Worm (Caenorhabditis elegans) whole organism, late embryonic: ENCODE data around the gene ZK488.5.

Experiments
- C38D4.7 ChIP-seq: fragments of 200-800 bp; sonication (Bioruptor generic); optimal IDR thresholded peaks from 2 replicates; lab custom pipeline; 2018; ENCODE audit warnings: mild to moderate bottlenecking, missing genetic modification characterization, moderate library complexity, missing compliant biosample characterization
- F13H6.1 ChIP-seq: sonication (generic microtip); optimal IDR thresholded peaks from 2 replicates; lab custom pipeline; 2016; ENCODE audit warnings: missing genetic modification characterization, missing compliant biosample characterization
- K02D7.2 ChIP-seq: sonication (generic microtip); optimal IDR thresholded peaks from 2 replicates; lab custom pipeline; 2017; ENCODE audit warnings: mild to moderate bottlenecking, missing genetic modification characterization, missing compliant biosample characterization
- K09A11.1 ChIP-seq: sonication (generic microtip); optimal IDR thresholded peaks from 2 replicates; lab custom pipeline; 2017; ENCODE audit warnings: antibody characterized with exemption, mild to moderate bottlenecking, missing genetic modification characterization, missing compliant biosample characterization; ENCODE audit not compliant: insufficient read depth
- ahr-1 ChIP-seq: sonication (generic microtip); optimal IDR thresholded peaks from 2 replicates; lab custom pipeline; 2016; ENCODE audit warnings: missing genetic modification characterization, missing compliant biosample characterization
- ama-1 ChIP-seq: fragments of 150-350 bp; optimal IDR thresholded peaks from 2 replicates; lab custom pipeline; 2014
- ceh-14 ChIP-seq: sonication (generic microtip); optimal IDR thresholded peaks from 2 replicates; lab custom pipeline; 2016; ENCODE audit warnings: missing genotype, missing genetic modification characterization, missing compliant biosample characterization
- ceh-19 ChIP-seq: fragments of 200-800 bp; sonication (Bioruptor generic); optimal IDR thresholded peaks from 2 replicates; lab custom pipeline; 2018; ENCODE audit warnings: mild to moderate bottlenecking, missing genetic modification characterization, missing compliant biosample characterization
- ceh-2 ChIP-seq: sonication (generic microtip); optimal IDR thresholded peaks from 2 replicates; lab custom pipeline; 2016; ENCODE audit warnings: missing genotype, missing genetic modification characterization, missing compliant biosample characterization
- ceh-22 ChIP-seq: sonication (generic microtip); optimal IDR thresholded peaks from 2 replicates; lab custom pipeline; 2017; ENCODE audit warnings: missing biosample characterization, missing genetic modification characterization
- ceh-24 ChIP-seq: sonication (generic microtip); optimal IDR thresholded peaks from 2 replicates; lab custom pipeline; 2016; ENCODE audit warnings: mild to moderate bottlenecking, missing genetic modification characterization, missing compliant biosample characterization
- ceh-30 ChIP-seq: fragments of 150-350 bp; optimal IDR thresholded peaks from 2 replicates; lab custom pipeline; 2014; ENCODE audit warnings: missing biosample characterization, missing genetic modification characterization
- ceh-31 ChIP-seq: sonication (generic microtip); optimal IDR thresholded peaks from 2 replicates; lab custom pipeline; 2016; ENCODE audit warnings: missing genetic modification characterization, missing compliant biosample characterization
- ceh-34 ChIP-seq: sonication (generic microtip); optimal IDR thresholded peaks from 2 replicates; lab custom pipeline; 2016; ENCODE audit warnings: mild to moderate bottlenecking, missing genetic modification characterization, missing compliant biosample characterization
- ceh-45 ChIP-seq: fragments of 200-800 bp; sonication (Bioruptor generic); IDR thresholded peaks from 2 replicates; pipeline ENCODE4 v1.3.6; 2022; ENCODE audit warnings: missing genetic modification reagents, missing genetic modification characterization, missing compliant biosample characterization
- ceh-48 ChIP-seq: sonication (generic microtip); optimal IDR thresholded peaks from 2 replicates; lab custom pipeline; 2016; ENCODE audit warnings: missing genetic modification characterization, inconsistent platforms, missing compliant biosample characterization
- ceh-6 ChIP-seq: fragments of 200-800 bp; sonication (Bioruptor generic); optimal IDR thresholded peaks from 2 replicates; lab custom pipeline; 2018; ENCODE audit warnings: mild to moderate bottlenecking, missing genetic modification characterization, missing compliant biosample characterization
- ceh-9 ChIP-seq: sonication (generic microtip); optimal IDR thresholded peaks from 2 replicates; lab custom pipeline; 2016; ENCODE audit warnings: mild to moderate bottlenecking, missing genetic modification characterization, inconsistent platforms, missing compliant biosample characterization
- che-1 ChIP-seq: sonication (generic microtip); optimal IDR thresholded peaks from 2 replicates; lab custom pipeline; 2016; ENCODE audit warnings: mild to moderate bottlenecking, missing genetic modification characterization, missing compliant biosample characterization
- dve-1 ChIP-seq: sonication (generic microtip); optimal IDR thresholded peaks from 2 replicates; lab custom pipeline; 2017; ENCODE audit warnings: antibody characterized with exemption, mild to moderate bottlenecking, missing genetic modification characterization, missing compliant biosample characterization
- elt-4 ChIP-seq: sonication (generic microtip); optimal IDR thresholded peaks from 2 replicates; lab custom pipeline; 2016; ENCODE audit warnings: missing genetic modification characterization, missing compliant biosample characterization
- ets-4 ChIP-seq: sonication (generic microtip); optimal IDR thresholded peaks from 2 replicates; lab custom pipeline; 2016; ENCODE audit warnings: missing genetic modification characterization, missing compliant biosample characterization
- eyg-1 ChIP-seq: sonication (generic microtip); optimal IDR thresholded peaks from 2 replicates; lab custom pipeline; 2016; ENCODE audit warnings: missing genotype, missing genetic modification characterization, missing compliant biosample characterization
- fax-1 ChIP-seq: sonication (generic microtip); optimal IDR thresholded peaks from 2 replicates; lab custom pipeline; 2016; ENCODE audit warnings: missing genotype, missing genetic modification characterization, missing compliant biosample characterization
- fkh-10 ChIP-seq: fragments of 150-350 bp; optimal IDR thresholded peaks from 2 replicates; lab custom pipeline; 2014; ENCODE audit warnings: missing biosample characterization, missing genetic modification reagents, missing genetic modification characterization
- fkh-6 ChIP-seq: sonication (generic microtip); optimal IDR thresholded peaks from 2 replicates; lab custom pipeline; 2016; ENCODE audit warnings: missing genetic modification characterization, missing compliant biosample characterization
- hlh-30 ChIP-seq: sonication (generic microtip); optimal IDR thresholded peaks from 2 replicates; lab custom pipeline; 2017; ENCODE audit warnings: antibody characterized with exemption, missing genetic modification characterization, missing compliant biosample characterization; ENCODE audit not compliant: insufficient read depth
- hlh-6 ChIP-seq: sonication (generic microtip); optimal IDR thresholded peaks from 2 replicates; lab custom pipeline; 2016; ENCODE audit warnings: missing genotype, missing genetic modification characterization, missing compliant biosample characterization
- lim-6 ChIP-seq: sonication (generic microtip); optimal IDR thresholded peaks from 2 replicates; lab custom pipeline; 2016; ENCODE audit warnings: missing genetic modification characterization, missing compliant biosample characterization
- lin-11 ChIP-seq: fragments of 200-800 bp; sonication (Bioruptor generic); optimal IDR thresholded peaks from 2 replicates; lab custom pipeline; 2018; ENCODE audit warnings: mild to moderate bottlenecking, missing genetic modification characterization, missing compliant biosample characterization
- mec-3 ChIP-seq: sonication (generic microtip); optimal IDR thresholded peaks from 2 replicates; lab custom pipeline; 2016; ENCODE audit warnings: borderline replicate concordance, missing genetic modification characterization, missing compliant biosample characterization
- nfya-1 ChIP-seq: sonication (generic microtip); optimal IDR thresholded peaks from 2 replicates; lab custom pipeline; 2017; ENCODE audit warnings: missing genetic modification characterization, mild to moderate bottlenecking, missing compliant biosample characterization, antibody characterized with exemption, moderate library complexity
- odd-2 ChIP-seq: sonication (generic microtip); optimal IDR thresholded peaks from 2 replicates; lab custom pipeline; 2017; ENCODE audit warnings: antibody characterized with exemption, mild to moderate bottlenecking, missing genetic modification characterization, missing compliant biosample characterization
- pha-2 ChIP-seq: sonication (generic microtip); optimal IDR thresholded peaks from 2 replicates; lab custom pipeline; 2017; ENCODE audit warnings: mild to moderate bottlenecking, missing genetic modification characterization, missing compliant biosample characterization
- pros-1 ChIP-seq: fragments of 150-350 bp; optimal IDR thresholded peaks from 2 replicates; lab custom pipeline; 2014; ENCODE audit warnings: missing biosample characterization, missing genetic modification reagents, missing genetic modification characterization
- ref-2 ChIP-seq: sonication (generic microtip); optimal IDR thresholded peaks from 2 replicates; lab custom pipeline; 2016; ENCODE audit warnings: missing genetic modification characterization, missing compliant biosample characterization
- rnt-1 ChIP-seq: sonication (generic microtip); optimal IDR thresholded peaks from 2 replicates; lab custom pipeline; 2016; ENCODE audit warnings: missing genetic modification characterization, missing compliant biosample characterization
- sdc-2 ChIP-seq: sonication (generic microtip); optimal IDR thresholded peaks from 2 replicates; lab custom pipeline; 2016; ENCODE audit warnings: missing genotype, missing genetic modification characterization, missing compliant biosample characterization
- sox-2 ChIP-seq: fragments of 200-800 bp; sonication (Bioruptor generic); IDR thresholded peaks from 2 replicates; pipeline ENCODE4 v1.3.6; 2022; ENCODE audit warnings: missing genetic modification reagents, missing genetic modification characterization, missing compliant biosample characterization
- syd-9 ChIP-seq: sonication (generic microtip); optimal IDR thresholded peaks from 2 replicates; lab custom pipeline; 2016; ENCODE audit warnings: mild to moderate bottlenecking, missing genetic modification characterization, moderate library complexity, missing compliant biosample characterization
- tbx-2 ChIP-seq: sonication (generic microtip); optimal IDR thresholded peaks from 2 replicates; lab custom pipeline; 2016; ENCODE audit warnings: missing genetic modification characterization, missing compliant biosample characterization
- unc-3 ChIP-seq, 2 experiments: fragments of 200-800 bp in 1 of 2; sonication (Bioruptor generic) in 1 of 2; sonication (generic microtip) in 1 of 2; conservative IDR thresholded peaks in 1 of 2; optimal IDR thresholded peaks in 1 of 2; 2 replicates each; pipeline versions ENCODE4 v1.3.6 to Lab custom; 2016 to 2022; ENCODE audit warnings: missing compliant biosample characterization in 2 of 2, missing genetic modification characterization in 2 of 2, missing genetic modification reagents in 1 of 2
- unc-42 ChIP-seq: sonication (generic microtip); optimal IDR thresholded peaks from 2 replicates; lab custom pipeline; 2016; ENCODE audit warnings: missing genotype, missing genetic modification characterization, missing compliant biosample characterization
- zip-5 ChIP-seq: sonication (generic microtip); optimal IDR thresholded peaks from 2 replicates; lab custom pipeline; 2016; ENCODE audit warnings: missing genetic modification characterization, missing compliant biosample characterization
- ztf-16 ChIP-seq: sonication (generic microtip); optimal IDR thresholded peaks from 2 replicates; lab custom pipeline; 2017; ENCODE audit warnings: missing genetic modification characterization, missing compliant biosample characterization

ZK488.5 gene

ce11 chrV:622902-623301, 29.8 kb downstream of the ZK488.5 start, which contains the start of gene F48G7.5:
Gene F48G7.5 (minus strand): TSS chrV:622935.
- TF ChIP-seq elt-4 (tag; lab: Kevin White, UChicago) (no peak), sox-2 (GFP tag; lab: Robert Waterston, UW) (no peak), lim-6 (tag; lab: Kevin White, UChicago) (no peak), unc-3 (GFP tag; conservative IDR thresholded peaks at IDR 0.05; lab: Robert Waterston, UW) (no peak), unc-3 (tag; optimal IDR thresholded peaks at IDR 0.05; lab: Kevin White, UChicago) (no peak), unc-42 (no peak), nfya-1 (tag; lab: Kevin White, UChicago) (no peak), odd-2 (tag; lab: Kevin White, UChicago) (no peak)
- TF ChIP-seq, all 69 proteins: peak for 0

- TF ChIP-seq K02D7.2 (tag; lab: Kevin White, UChicago), result no peak
- no peak for TF ChIP-seq pros-1 (tag; lab: Kevin White, UChicago)
- no peak for TF ChIP-seq eyg-1 (tag; lab: Kevin White, UChicago)
- no peak for TF ChIP-seq ceh-45 (GFP tag; lab: Robert Waterston, UW)
- no peak for TF ChIP-seq rnt-1 (tag; lab: Kevin White, UChicago)
- TF ChIP-seq ama-1 (lab: Kevin White, UChicago), result no peak
- TF ChIP-seq fax-1 (tag; lab: Kevin White, UChicago), result no peak
- TF ChIP-seq nfya-1 (tag; lab: Kevin White, UChicago), result no peak
- TF ChIP-seq ceh-22 (tag; lab: Kevin White, UChicago), result no peak
- TF ChIP-seq lin-11, result no peak
- TF ChIP-seq che-1 (tag; lab: Kevin White, UChicago), result no peak
- TF ChIP-seq tbx-2 (tag; lab: Kevin White, UChicago), result no peak
- TF ChIP-seq, all 69 proteins: peak for 0
Observed at ce11 chrV:624922-625321, 31.9 kb downstream of the ZK488.5 start, which contains the start of gene srt-17. Gene srt-17 (minus strand): TSS chrV:625022.

- TF ChIP-seq unc-3 (GFP tag; conservative IDR thresholded peaks at IDR 0.05; lab: Robert Waterston, UW), result no peak
- TF ChIP-seq unc-3 (tag; optimal IDR thresholded peaks at IDR 0.05; lab: Kevin White, UChicago), result no peak
- no peak for TF ChIP-seq ceh-48 (tag; lab: Kevin White, UChicago)
- no peak for TF ChIP-seq pros-1 (tag; lab: Kevin White, UChicago)
- no peak for TF ChIP-seq syd-9 (tag; lab: Kevin White, UChicago)
- no peak for TF ChIP-seq dve-1
- TF ChIP-seq hlh-6 (tag; lab: Kevin White, UChicago), result no peak
- no peak for TF ChIP-seq ceh-34 (tag; lab: Kevin White, UChicago)
- no peak for TF ChIP-seq ceh-30 (tag; lab: Kevin White, UChicago)
- TF ChIP-seq fkh-6, result no peak
- no peak for TF ChIP-seq mec-3 (tag; lab: Kevin White, UChicago)
- no peak for TF ChIP-seq ahr-1
- TF ChIP-seq ceh-9 (tag; lab: Kevin White, UChicago), result no peak
- TF ChIP-seq sdc-2 (tag; lab: Kevin White, UChicago), result no peak
- no peak for TF ChIP-seq C38D4.7 (GFP tag; lab: Kevin White, UChicago)
- TF ChIP-seq fax-1 (tag; lab: Kevin White, UChicago), result no peak
- no peak for TF ChIP-seq rnt-1 (tag; lab: Kevin White, UChicago)
- TF ChIP-seq ceh-24 (tag; lab: Kevin White, UChicago), result no peak
- TF ChIP-seq, all 69 proteins: peak for 0
Observed at ce11 chrV:626321-626720, 33.3 kb downstream of the ZK488.5 start, which contains the start of gene F48G7.7. Gene F48G7.7 (minus strand): TSS chrV:626421.

- no peak for TF ChIP-seq ceh-19 (GFP tag; lab: Kevin White, UChicago)
- TF ChIP-seq ets-4, result no peak
- TF ChIP-seq ceh-6 (GFP tag; lab: Kevin White, UChicago), result no peak
- TF ChIP-seq hlh-30 (tag; lab: Kevin White, UChicago), result no peak
- no peak for TF ChIP-seq sdc-2 (tag; lab: Kevin White, UChicago)
- TF ChIP-seq fkh-10, result no peak
- no peak for TF ChIP-seq ceh-14 (tag; lab: Kevin White, UChicago)
- no peak for TF ChIP-seq nfya-1 (tag; lab: Kevin White, UChicago)
- no peak for TF ChIP-seq K09A11.1 (tag; lab: Kevin White, UChicago)
- no peak for TF ChIP-seq sox-2 (GFP tag; lab: Robert Waterston, UW)
- TF ChIP-seq ref-2 (tag; lab: Kevin White, UChicago), result no peak
- TF ChIP-seq F13H6.1 (tag; lab: Kevin White, UChicago), result no peak
- no peak for TF ChIP-seq C38D4.7 (GFP tag; lab: Kevin White, UChicago)
- TF ChIP-seq zip-5, result no peak
- TF ChIP-seq rnt-1 (tag; lab: Kevin White, UChicago), result no peak
- no peak for TF ChIP-seq ztf-16
- TF ChIP-seq ceh-2 (tag; lab: Kevin White, UChicago), result no peak
- no peak for TF ChIP-seq ceh-31 (tag; lab: Kevin White, UChicago)
- TF ChIP-seq pha-2, result no peak
- TF ChIP-seq, all 69 proteins: peak for 0
Observed at ce11 chrV:627585-627984, 34.5 kb downstream of the ZK488.5 start, which contains the start of gene F48G7.8. Gene F48G7.8 (minus strand): TSS chrV:627685.
